Fruit fly (Drosophila melanogaster) whole organism, embryonic: ENCODE results near the gene CG32299.

Experiments
- Blimp-1 ChIP-seq: fragments of 200-800 bp; sonication (Bioruptor generic); optimal IDR thresholded peaks from 3 replicates; lab custom pipeline; 2018; ENCODE audit warnings: missing biosample characterization, missing genetic modification characterization, mild to moderate bottlenecking, moderate library complexity, missing genetic modification reagents
- CG1024 ChIP-seq: fragments of 200-800 bp; sonication (Bioruptor generic); IDR thresholded peaks from 2 replicates; pipeline ENCODE4 v1.3.6; 2022; ENCODE audit warnings: missing biosample characterization, missing genetic modification characterization
- CG10274 ChIP-seq: fragments of 200-800 bp; sonication (Bioruptor generic); optimal IDR thresholded peaks from 3 replicates; lab custom pipeline; 2017; ENCODE audit warnings: missing biosample characterization, mild to moderate bottlenecking, missing genetic modification characterization
- CG11085 ChIP-seq: fragments of 200-800 bp; sonication (Bioruptor generic); IDR thresholded peaks from 2 replicates; pipeline ENCODE4 v1.3.6; 2022; ENCODE audit warnings: missing biosample characterization, missing genetic modification characterization
- CG12104 ChIP-seq: fragments of 200-800 bp; sonication (Bioruptor generic); optimal IDR thresholded peaks from 3 replicates; lab custom pipeline; 2016; ENCODE audit warnings: missing biosample characterization, missing genetic modification characterization
- CG1529 ChIP-seq: fragments of 200-800 bp; sonication (Bioruptor generic); optimal IDR thresholded peaks from 3 replicates; lab custom pipeline; 2018; ENCODE audit warnings: missing biosample characterization, missing genetic modification characterization
- CG1602 ChIP-seq: fragments of 200-800 bp; sonication (Bioruptor generic); optimal IDR thresholded peaks from 3 replicates; lab custom pipeline; 2016; ENCODE audit warnings: missing biosample characterization, missing genetic modification characterization
- CG16779 ChIP-seq: fragments of 200-800 bp; sonication (Bioruptor generic); IDR thresholded peaks from 2 replicates; pipeline ENCODE4 v1.3.6; 2022; ENCODE audit warnings: missing biosample characterization, missing genetic modification characterization
- CG17385 ChIP-seq: fragments of 200-800 bp; sonication (Bioruptor generic); optimal IDR thresholded peaks from 3 replicates; lab custom pipeline; 2018; ENCODE audit warnings: missing biosample characterization, mild to moderate bottlenecking, missing genetic modification characterization
- CG18764 ChIP-seq: fragments of 200-800 bp; sonication (Bioruptor generic); optimal IDR thresholded peaks from 3 replicates; lab custom pipeline; 2016; ENCODE audit warnings: missing biosample characterization, missing genetic modification characterization
- CG2875 ChIP-seq: fragments of 200-800 bp; sonication (Bioruptor generic); optimal IDR thresholded peaks from 2 replicates; lab custom pipeline; 2017; ENCODE audit warnings: missing biosample characterization, mild to moderate bottlenecking, missing genetic modification characterization, missing genetic modification reagents
- CG32772 ChIP-seq: fragments of 200-800 bp; sonication (Bioruptor generic); IDR thresholded peaks from 2 replicates; pipeline ENCODE4 v1.3.6; 2022; ENCODE audit warnings: missing biosample characterization, missing genetic modification characterization
- CG3726 ChIP-seq: fragments of 200-800 bp; sonication (Bioruptor generic); IDR thresholded peaks from 3 replicates; pipeline ENCODE4, ENCODE4 v1.3.6; 2022; ENCODE audit warnings: missing biosample characterization, missing genetic modification characterization
- CG5180 ChIP-seq: fragments of 200-800 bp; sonication (Bioruptor generic); optimal IDR thresholded peaks from 3 replicates; lab custom pipeline; 2017; ENCODE audit warnings: missing biosample characterization, missing genetic modification characterization, mild to moderate bottlenecking, moderate library complexity, missing genetic modification reagents
- CG5245 ChIP-seq: fragments of 200-800 bp; sonication (Bioruptor generic); optimal IDR thresholded peaks from 3 replicates; lab custom pipeline; 2016; ENCODE audit warnings: missing biosample characterization, missing genetic modification characterization
- CG7839 ChIP-seq: fragments of 200-800 bp; sonication (Bioruptor generic); optimal IDR thresholded peaks from 3 replicates; lab custom pipeline; 2018; ENCODE audit warnings: missing biosample characterization, mild to moderate bottlenecking, missing genetic modification characterization, moderate library complexity
- CG7963 ChIP-seq: fragments of 200-800 bp; sonication (Bioruptor generic); IDR thresholded peaks from 3 replicates; pipeline ENCODE4 v1.3.6; 2022; ENCODE audit warnings: missing biosample characterization, missing genetic modification characterization; ENCODE audit not compliant: partially characterized antibody
- CG8281 ChIP-seq: fragments of 200-800 bp; sonication (Bioruptor generic); optimal IDR thresholded peaks from 2 replicates; lab custom pipeline; 2018; ENCODE audit warnings: missing biosample characterization, mild to moderate bottlenecking, missing genetic modification characterization, moderate library complexity
- CoRest ChIP-seq: fragments of 200-800 bp; sonication (Bioruptor generic); optimal IDR thresholded peaks from 3 replicates; lab custom pipeline; 2018; ENCODE audit warnings: missing biosample characterization, mild to moderate bottlenecking, missing genetic modification characterization, moderate library complexity
- Dbx ChIP-seq: fragments of 200-800 bp; sonication (Bioruptor generic); IDR thresholded peaks from 3 replicates; pipeline ENCODE4 v1.3.6; 2022; ENCODE audit warnings: missing biosample characterization, missing genetic modification characterization
- Deaf1 ChIP-seq: fragments of 200-800 bp; optimal IDR thresholded peaks from 3 replicates; lab custom pipeline; 2019; ENCODE audit warnings: missing biosample characterization, mild to moderate bottlenecking, missing genetic modification characterization, moderate library complexity
- Ets97D ChIP-seq: fragments of 200-800 bp; sonication (Bioruptor generic); optimal IDR thresholded peaks from 3 replicates; lab custom pipeline; 2016; ENCODE audit warnings: missing biosample characterization, missing genetic modification characterization
- HmgD ChIP-seq: fragments of 200-800 bp; sonication (Bioruptor generic); optimal IDR thresholded peaks from 3 replicates; lab custom pipeline; 2016; ENCODE audit warnings: missing biosample characterization, missing genetic modification characterization
- Hr39 ChIP-seq: fragments of >200 bp; optimal IDR thresholded peaks from 2 replicates; lab custom pipeline; 2017
- Hr78 ChIP-seq, 2 experiments: fragments of 200-800 bp in 1 of 2; fragments of >200 bp in 1 of 2; sonication (Bioruptor generic) in 1 of 2; optimal IDR thresholded peaks; 2 replicates each; lab custom pipeline; 2017 to 2019; ENCODE audit warnings: missing biosample characterization in 2 of 2, missing genetic modification characterization in 2 of 2, mild to moderate bottlenecking in 1 of 2, moderate library complexity in 1 of 2
- Kr ChIP-seq: fragments of 200-800 bp; sonication (Bioruptor generic); optimal IDR thresholded peaks from 2 replicates; lab custom pipeline; 2017; ENCODE audit warnings: missing biosample characterization, mild to moderate bottlenecking, missing genetic modification characterization
- Pdp1 ChIP-seq, 2 experiments: fragments of 200-800 bp; sonication (Bioruptor generic); optimal IDR thresholded peaks; 3 replicates each; lab custom pipeline; 2016; ENCODE audit warnings: missing biosample characterization in 2 of 2, missing genetic modification characterization in 2 of 2, mild to moderate bottlenecking in 1 of 2, moderate library complexity in 1 of 2
- Poxn ChIP-seq: fragments of 200-800 bp; sonication (Bioruptor generic); IDR thresholded peaks from 2 replicates; pipeline ENCODE4 v1.3.6; 2022; ENCODE audit warnings: missing biosample characterization, missing genetic modification characterization
- Sox102F ChIP-seq: fragments of 200-800 bp; sonication (Bioruptor generic); optimal IDR thresholded peaks from 2 replicates; lab custom pipeline; 2018; ENCODE audit warnings: missing biosample characterization, mild to moderate bottlenecking, missing genetic modification characterization, moderate library complexity
- Taf1 ChIP-seq: fragments of 200-800 bp; sonication (Bioruptor generic); IDR thresholded peaks from 2 replicates; pipeline ENCODE4 v1.3.6; 2022; ENCODE audit warnings: missing biosample characterization, missing genetic modification characterization
- Vsx1 ChIP-seq: fragments of 200-800 bp; sonication (Bioruptor generic); optimal IDR thresholded peaks from 2 replicates; lab custom pipeline; 2017; ENCODE audit warnings: missing biosample characterization, mild to moderate bottlenecking, missing genetic modification characterization, missing genetic modification reagents
- abd-A ChIP-seq: fragments of 200-800 bp; sonication (Bioruptor generic); optimal IDR thresholded peaks from 3 replicates; lab custom pipeline; 2019; ENCODE audit warnings: missing biosample characterization, mild to moderate bottlenecking, missing genetic modification characterization, moderate library complexity
- amos ChIP-seq: fragments of 200-800 bp; sonication (Bioruptor generic); IDR thresholded peaks from 2 replicates; pipeline ENCODE4 v1.3.6; 2022; ENCODE audit warnings: missing biosample characterization, missing genetic modification characterization; ENCODE audit not compliant: partially characterized antibody
- ara ChIP-seq: fragments of 200-800 bp; sonication (Bioruptor generic); IDR thresholded peaks from 2 replicates; pipeline ENCODE4 v1.3.6; 2022; ENCODE audit warnings: missing biosample characterization, missing genetic modification characterization
- chif ChIP-seq, 2 experiments: fragments of 200-800 bp; sonication (Bioruptor generic); optimal IDR thresholded peaks; 3 replicates each; lab custom pipeline; 2016; ENCODE audit warnings: missing biosample characterization in 2 of 2, missing genetic modification characterization in 2 of 2
- chm ChIP-seq: fragments of 200-800 bp; sonication (Bioruptor generic); IDR thresholded peaks from 2 replicates; pipeline ENCODE4 v1.3.6; 2022; ENCODE audit warnings: missing biosample characterization, missing genetic modification characterization
- gcm ChIP-seq: fragments of 200-800 bp; sonication (Bioruptor generic); optimal IDR thresholded peaks from 2 replicates; lab custom pipeline; 2019; ENCODE audit warnings: missing biosample characterization, mild to moderate bottlenecking, missing genetic modification characterization, moderate library complexity
- gsb-n ChIP-seq: fragments of 200-800 bp; sonication (Bioruptor generic); optimal IDR thresholded peaks from 3 replicates; lab custom pipeline; 2018; ENCODE audit warnings: missing biosample characterization, mild to moderate bottlenecking, missing genetic modification characterization
- pan ChIP-seq, 4 experiments: fragments of >200 bp in 3 of 4; fragments of 200-800 bp in 1 of 4; sonication (Bioruptor generic) in 1 of 4; optimal IDR thresholded peaks in 3 of 4; IDR thresholded peaks in 1 of 4; 2 replicates each; pipeline versions ENCODE4 v1.3.6 to Lab custom; 2017 to 2022; ENCODE audit warnings: missing biosample characterization in 2 of 4, missing genetic modification characterization in 2 of 4, mixed read lengths in 1 of 4
- sc ChIP-seq, 3 experiments: fragments of >200 bp in 2 of 3; fragments of 200-800 bp in 1 of 3; sonication (Bioruptor generic) in 1 of 3; optimal IDR thresholded peaks; 2 replicates in 2 of 3; 3 replicates in 1 of 3; lab custom pipeline; 2017; ENCODE audit warnings: mild to moderate bottlenecking in 1 of 3, missing biosample characterization in 1 of 3, missing genetic modification characterization in 1 of 3, missing genetic modification reagents in 1 of 3
- schlank ChIP-seq: fragments of 200-800 bp; sonication (Bioruptor generic); optimal IDR thresholded peaks from 2 replicates; lab custom pipeline; 2018; ENCODE audit warnings: missing biosample characterization, mild to moderate bottlenecking, missing genetic modification characterization
- sd ChIP-seq: fragments of 200-800 bp; sonication (Bioruptor generic); optimal IDR thresholded peaks from 3 replicates; lab custom pipeline; 2018; ENCODE audit warnings: missing biosample characterization, mild to moderate bottlenecking, missing genetic modification characterization, moderate library complexity
- sqz ChIP-seq: fragments of 200-800 bp; sonication (Bioruptor generic); optimal IDR thresholded peaks from 3 replicates; lab custom pipeline; 2018; ENCODE audit warnings: missing biosample characterization, mild to moderate bottlenecking, missing genetic modification characterization
- tgo ChIP-seq: fragments of 200-800 bp; sonication (Bioruptor generic); IDR thresholded peaks from 3 replicates; pipeline ENCODE4 v1.3.6; 2022; ENCODE audit warnings: missing biosample characterization, missing genetic modification characterization
- usp ChIP-seq: fragments of >200 bp; optimal IDR thresholded peaks from 2 replicates; lab custom pipeline; 2017; ENCODE audit warnings: missing biosample characterization, missing genetic modification characterization
- vvl ChIP-seq: fragments of 200-800 bp; sonication (Bioruptor generic); IDR thresholded peaks from 2 replicates; pipeline ENCODE4 v1.3.6; 2022; ENCODE audit warnings: missing biosample characterization, missing genetic modification characterization

CG32299 gene

dm6 chr3L:2392745-2393435 lies 2.1 kb upstream of the CG32299 start (continued):
- peak; percentile 8 for TF ChIP-seq Sox102F (GFP tag; lab: Kevin White, UChicago)
- TF ChIP-seq vvl (GFP tag; lab: Robert Waterston, UW), result 0 out of 2 replicates have a peak, but pooled peaks have one; percentile 14
- peak; percentile 81 for TF ChIP-seq gcm
- no peak for TF ChIP-seq pan (optimal IDR thresholded peaks at IDR 0.05; lab: Kevin White, UChicago)
- peak in 1 of 2 experiments; percentile 10 for TF ChIP-seq pan (GFP tag; optimal IDR thresholded peaks at IDR 0.05 in 1 of 2, IDR thresholded peaks at IDR 0.05 in 1 of 2)
- peak; percentile 45; the same call in 1 of the 2 replicates for TF ChIP-seq CG1024
- peak; percentile 39 for TF ChIP-seq CG5180 (GFP tag; lab: Kevin White, UChicago)
- peak; percentile 34 for TF ChIP-seq CG18764 (GFP tag; lab: Kevin White, UChicago)
- no peak for TF ChIP-seq CG3726 (GFP tag; lab: Robert Waterston, UW)

dm6 chr3L:2388683-2389315 lies 2.0 kb downstream of the CG32299 start, which contains the start of gene Mzt1:
Mzt1 (plus strand) TSS chr3L:2389265.
- TF ChIP-seq Deaf1 (no peak), CoRest (tag; lab: Kevin White, UChicago) (no peak), Vsx1 (GFP tag; lab: Kevin White, UChicago) (peak; percentile 31), Pdp1 (GFP tag; optimal IDR thresholded peaks at IDR 0.05; lab: Kevin White, UChicago) (peak in 1 of 2 experiments; percentile 5), CG16779 (GFP tag; lab: Robert Waterston, UW) (no peak), CG7963 (GFP tag; lab: Robert Waterston, UW) (no peak), CG7839 (tag; lab: Kevin White, UChicago) (no peak), CG32772 (no peak), usp (no peak), CG1529 (GFP tag; lab: Kevin White, UChicago) (no peak), Ets97D (GFP tag; lab: Kevin White, UChicago) (no peak), schlank (no peak), CG8281 (tag; lab: Kevin White, UChicago) (no peak), tgo (no peak), chif (GFP tag; optimal IDR thresholded peaks at IDR 0.05; lab: Kevin White, UChicago) (no peak), Hr78 (GFP tag; optimal IDR thresholded peaks at IDR 0.05; lab: Kevin White, UChicago) (peak in 1 of 2 experiments; percentile 88), chm (GFP tag; lab: Robert Waterston, UW) (no peak), gsb-n (tag; lab: Kevin White, UChicago) (peak; percentile 7), gcm (peak; percentile 18), sd (tag; lab: Kevin White, UChicago) (peak; percentile 10), Hr39 (no peak), sqz (GFP tag; lab: Kevin White, UChicago) (peak; percentile 18), CG11085 (GFP tag; lab: Robert Waterston, UW) (no peak), CG17385 (no peak), sc (optimal IDR thresholded peaks at IDR 0.05; lab: Kevin White, UChicago) (no peak), sc (GFP tag; optimal IDR thresholded peaks at IDR 0.05; lab: Kevin White, UChicago) (no peak), amos (GFP tag; lab: Robert Waterston, UW) (no peak), ara (GFP tag; lab: Robert Waterston, UW) (no peak), Blimp-1 (GFP tag; lab: Kevin White, UChicago) (no peak), CG5245 (no peak), CG12104 (GFP tag; lab: Kevin White, UChicago) (no peak), CG1602 (no peak), abd-A (tag; lab: Kevin White, UChicago) (peak; percentile 57), CG2875 (GFP tag; lab: Kevin White, UChicago) (no peak), Taf1 (GFP tag; lab: Robert Waterston, UW) (no peak), CG10274 (GFP tag; lab: Kevin White, UChicago) (no peak), Dbx (GFP tag; lab: Robert Waterston, UW) (no peak), Kr (no peak), HmgD (GFP tag; lab: Kevin White, UChicago) (no peak), Poxn (no peak)
